Worm (Caenorhabditis elegans) whole organism, L1 larva: ENCODE data around the gene hsp-110.

Source experiments
- Y116A8C.19 ChIP-seq: sonication (generic microtip); optimal IDR thresholded peaks from 2 replicates; lab custom pipeline; 2016; ENCODE audit warnings: missing compliant biosample characterization, missing genetic modification characterization, borderline replicate concordance
- aha-1 ChIP-seq: fragments of 150-350 bp; optimal IDR thresholded peaks from 2 replicates; lab custom pipeline; 2014; ENCODE audit warnings: missing biosample characterization, missing genetic modification characterization
- alr-1 ChIP-seq: fragments of 200-800 bp; sonication (Bioruptor generic); optimal IDR thresholded peaks from 2 replicates; lab custom pipeline; 2018; ENCODE audit warnings: borderline replicate concordance, mild to moderate bottlenecking, missing genetic modification characterization, missing compliant biosample characterization
- aly-2 ChIP-seq: fragments of 150-350 bp; optimal IDR thresholded peaks from 2 replicates; lab custom pipeline; 2014; ENCODE audit warnings: missing biosample characterization, missing genetic modification characterization
- blmp-1 ChIP-seq: fragments of 150-350 bp; optimal IDR thresholded peaks from 2 replicates; lab custom pipeline; 2014; ENCODE audit warnings: missing biosample characterization, missing genetic modification characterization
- ceh-82 ChIP-seq, 3 experiments: fragments of 150-350 bp in 1 of 3; sonication (generic microtip) in 2 of 3; optimal IDR thresholded peaks; 2 replicates each; lab custom pipeline; 2014 to 2017; ENCODE audit warnings: missing biosample characterization in 3 of 3, missing genetic modification characterization in 3 of 3
- ceh-90 ChIP-seq: sonication (generic microtip); optimal IDR thresholded peaks from 2 replicates; lab custom pipeline; 2016; ENCODE audit warnings: missing genetic modification characterization, missing compliant biosample characterization
- efl-1 ChIP-seq, 4 experiments: fragments of 150-350 bp; optimal IDR thresholded peaks in 3 of 4; peaks in 1 of 4; 1 replicate in 1 of 4; 2 replicates in 3 of 4; lab custom pipeline; 2014; ENCODE audit warnings: missing biosample characterization in 2 of 4, missing genetic modification characterization in 2 of 4, missing genetic modification reagents in 2 of 4
- egl-27 ChIP-seq, 2 experiments: fragments of 150-350 bp in 1 of 2; sonication (generic microtip); optimal IDR thresholded peaks; 3 replicates each; lab custom pipeline; 2017 to 2018; ENCODE audit warnings: missing biosample characterization in 2 of 2, missing genetic modification characterization in 2 of 2, missing genetic modification reagents in 2 of 2
- elt-2 ChIP-seq: sonication (generic microtip); optimal IDR thresholded peaks from 2 replicates; lab custom pipeline; 2016; ENCODE audit warnings: missing genetic modification characterization, mild to moderate bottlenecking, inconsistent platforms, missing compliant biosample characterization, missing genetic modification reagents
- elt-3 ChIP-seq, 6 experiments: fragments of 150-350 bp in 1 of 6; sonication (generic microtip); optimal IDR thresholded peaks; 2 replicates each; lab custom pipeline; 2017 to 2018; ENCODE audit warnings: missing biosample characterization in 6 of 6, missing genetic modification characterization in 6 of 6, inconsistent platforms in 1 of 6
- ets-5 ChIP-seq: fragments of 200-800 bp; sonication (Bioruptor generic); IDR thresholded peaks from 2 replicates; pipeline ENCODE4 v1.3.6; 2022; ENCODE audit warnings: missing genetic modification characterization, missing compliant biosample characterization
- fkh-10 ChIP-seq: sonication (generic microtip); optimal IDR thresholded peaks from 2 replicates; lab custom pipeline; 2017; ENCODE audit warnings: missing biosample characterization, missing genetic modification reagents, missing genetic modification characterization
- fkh-4 ChIP-seq: sonication (generic microtip); optimal IDR thresholded peaks from 2 replicates; lab custom pipeline; 2016; ENCODE audit warnings: missing compliant biosample characterization, missing genetic modification characterization, borderline replicate concordance
- fkh-8 ChIP-seq: sonication (generic microtip); optimal IDR thresholded peaks from 2 replicates; lab custom pipeline; 2016; ENCODE audit warnings: mild to moderate bottlenecking, missing genetic modification characterization, missing compliant biosample characterization
- hpl-2 ChIP-seq: fragments of 150-350 bp; optimal IDR thresholded peaks from 2 replicates; lab custom pipeline; 2014; ENCODE audit warnings: missing biosample characterization, missing genetic modification reagents, missing genetic modification characterization
- jun-1 ChIP-seq: fragments of 150-350 bp; optimal IDR thresholded peaks from 2 replicates; lab custom pipeline; 2014; ENCODE audit warnings: missing biosample characterization, missing genetic modification reagents, missing genetic modification characterization
- lin-14 ChIP-seq: fragments of 200-800 bp; sonication (Bioruptor generic); optimal IDR thresholded peaks from 2 replicates; lab custom pipeline; 2018; ENCODE audit warnings: mild to moderate bottlenecking, missing genetic modification characterization, moderate library complexity, missing compliant biosample characterization
- lin-15B ChIP-seq: fragments of 150-350 bp; sonication (generic microtip); optimal IDR thresholded peaks from 3 replicates; lab custom pipeline; 2014; ENCODE audit warnings: missing biosample characterization, missing genetic modification characterization
- lin-39 ChIP-seq: fragments of 150-350 bp; optimal IDR thresholded peaks from 2 replicates; lab custom pipeline; 2014; ENCODE audit warnings: missing biosample characterization, missing genetic modification reagents, missing genetic modification characterization
- lir-3 ChIP-seq: sonication (generic microtip); optimal IDR thresholded peaks from 2 replicates; lab custom pipeline; 2016; ENCODE audit warnings: mild to moderate bottlenecking, missing genetic modification characterization, moderate library complexity, missing compliant biosample characterization; ENCODE audit not compliant: poor library complexity
- mab-9 ChIP-seq: fragments of 200-800 bp; sonication (Bioruptor generic); IDR thresholded peaks from 2 replicates; pipeline ENCODE4 v1.3.6; 2022; ENCODE audit warnings: missing genetic modification reagents, missing genetic modification characterization, missing compliant biosample characterization
- mdl-1 ChIP-seq, 2 experiments: fragments of 150-350 bp; optimal IDR thresholded peaks; 2 replicates each; lab custom pipeline; 2014 to 2017; ENCODE audit warnings: missing biosample characterization in 2 of 2, missing genetic modification characterization in 2 of 2, inconsistent platforms in 1 of 2
- mef-2 ChIP-seq: fragments of 150-350 bp; optimal IDR thresholded peaks from 2 replicates; lab custom pipeline; 2014; ENCODE audit warnings: missing biosample characterization, missing genetic modification characterization
- mep-1 ChIP-seq: fragments of 150-350 bp; optimal IDR thresholded peaks from 2 replicates; lab custom pipeline; 2014; ENCODE audit warnings: missing biosample characterization, missing genetic modification characterization
- nhr-19 ChIP-seq: fragments of 200-800 bp; sonication (Bioruptor generic); conservative IDR thresholded peaks from 2 replicates; pipeline ENCODE4 v1.3.6; 2022; ENCODE audit warnings: missing genetic modification characterization, missing compliant biosample characterization
- nhr-237 ChIP-seq: fragments of 150-350 bp; optimal IDR thresholded peaks from 2 replicates; lab custom pipeline; 2014; ENCODE audit warnings: missing biosample characterization, missing genetic modification characterization
- nhr-28 ChIP-seq: fragments of 150-350 bp; optimal IDR thresholded peaks from 2 replicates; lab custom pipeline; 2014; ENCODE audit warnings: missing biosample characterization, missing genetic modification characterization
- nhr-77 ChIP-seq: fragments of 150-350 bp; optimal IDR thresholded peaks from 2 replicates; lab custom pipeline; 2014; ENCODE audit warnings: missing biosample characterization, missing genetic modification characterization
- pag-3 ChIP-seq: sonication (generic microtip); optimal IDR thresholded peaks from 2 replicates; lab custom pipeline; 2017; ENCODE audit warnings: missing genetic modification characterization, mild to moderate bottlenecking, missing compliant biosample characterization, antibody characterized with exemption, borderline replicate concordance; ENCODE audit not compliant: insufficient read depth
- pax-3 ChIP-seq: fragments of 200-800 bp; sonication (Bioruptor generic); optimal IDR thresholded peaks from 2 replicates; lab custom pipeline; 2018; ENCODE audit warnings: mild to moderate bottlenecking, missing genetic modification characterization, moderate library complexity, missing compliant biosample characterization
- rnt-1 ChIP-seq: sonication (generic microtip); optimal IDR thresholded peaks from 2 replicates; lab custom pipeline; 2016; ENCODE audit warnings: mild to moderate bottlenecking, missing genetic modification characterization, moderate library complexity, missing compliant biosample characterization
- snpc-4 ChIP-seq: fragments of 150-350 bp; optimal IDR thresholded peaks from 2 replicates; lab custom pipeline; 2014; ENCODE audit warnings: missing biosample characterization, missing genetic modification characterization
- snu-23 ChIP-seq: sonication (generic microtip); optimal IDR thresholded peaks from 2 replicates; lab custom pipeline; 2016; ENCODE audit warnings: missing genetic modification characterization, missing compliant biosample characterization
- sox-4 ChIP-seq: sonication (generic microtip); optimal IDR thresholded peaks from 2 replicates; lab custom pipeline; 2016; ENCODE audit warnings: missing genetic modification characterization, missing compliant biosample characterization
- sup-37 ChIP-seq: fragments of 200-800 bp; sonication (Bioruptor generic); optimal IDR thresholded peaks from 2 replicates; lab custom pipeline; 2018; ENCODE audit warnings: mild to moderate bottlenecking, missing genetic modification characterization, missing compliant biosample characterization
- swsn-7 ChIP-seq: sonication (generic microtip); optimal IDR thresholded peaks from 2 replicates; lab custom pipeline; 2016; ENCODE audit warnings: missing genetic modification characterization, missing compliant biosample characterization
- tbx-2 ChIP-seq: sonication (generic microtip); optimal IDR thresholded peaks from 2 replicates; lab custom pipeline; 2016; ENCODE audit warnings: missing genetic modification characterization, missing compliant biosample characterization
- unc-62 ChIP-seq: fragments of 150-350 bp; optimal IDR thresholded peaks from 2 replicates; lab custom pipeline; 2014; ENCODE audit warnings: missing biosample characterization, missing genetic modification reagents, missing genetic modification characterization
- unc-86 ChIP-seq: sonication (generic microtip); optimal IDR thresholded peaks from 2 replicates; lab custom pipeline; 2016; ENCODE audit warnings: missing genetic modification characterization, missing compliant biosample characterization
- unc-98 ChIP-seq: fragments of 200-800 bp; sonication (Bioruptor generic); IDR thresholded peaks from 2 replicates; pipeline ENCODE4 v1.3.6; 2022; ENCODE audit warnings: missing genetic modification characterization, missing compliant biosample characterization
- vab-15 ChIP-seq: sonication (generic microtip); optimal IDR thresholded peaks from 2 replicates; lab custom pipeline; 2017; ENCODE audit warnings: missing genotype, mild to moderate bottlenecking, missing genetic modification characterization, missing compliant biosample characterization
- xbp-1 ChIP-seq: sonication (generic microtip); optimal IDR thresholded peaks from 2 replicates; lab custom pipeline; 2016; ENCODE audit warnings: missing genetic modification characterization, missing compliant biosample characterization
- zag-1 ChIP-seq: fragments of 150-350 bp; optimal IDR thresholded peaks from 2 replicates; lab custom pipeline; 2014; ENCODE audit warnings: missing biosample characterization, missing genetic modification characterization
- zip-4 ChIP-seq: fragments of 200-800 bp; sonication (Bioruptor generic); optimal IDR thresholded peaks from 2 replicates; lab custom pipeline; 2018; ENCODE audit warnings: mild to moderate bottlenecking, missing genetic modification characterization, moderate library complexity, missing compliant biosample characterization
- ztf-11 ChIP-seq, 2 experiments: sonication (generic microtip); optimal IDR thresholded peaks; 2 replicates each; lab custom pipeline; 2016 to 2017; ENCODE audit warnings: missing genetic modification characterization in 2 of 2, missing biosample characterization in 1 of 2, missing compliant biosample characterization in 1 of 2

Gene hsp-110

ce11 chrIII:8398411-8398810, 48.3 kb downstream of the hsp-110 start, which contains the start of gene ZK353.2:
TSS of gene ZK353.2 (plus strand) at chrIII:8398711.
- TF ChIP-seq zip-4 (GFP tag; lab: Kevin White, UChicago) (no peak), unc-98 (GFP tag; lab: Robert Waterston, UW) (no peak), nhr-77 (no peak), hpl-2 (GFP tag; lab: Kevin White, UChicago) (no peak), tbx-2 (tag; lab: Kevin White, UChicago) (no peak), elt-3 (tag; optimal IDR thresholded peaks at IDR 0.05; lab: Kevin White, UChicago) (no peak), nhr-28 (tag; lab: Kevin White, UChicago) (no peak), snpc-4 (tag; lab: Kevin White, UChicago) (no peak), nhr-19 (GFP tag; lab: Robert Waterston, UW) (no peak), ztf-11 (tag; optimal IDR thresholded peaks at IDR 0.05; lab: Kevin White, UChicago) (no peak), alr-1 (tag; lab: Kevin White, UChicago) (no peak), efl-1 (optimal IDR thresholded peaks at IDR 0.05; lab: Kevin White, UChicago) (no peak), efl-1 (GFP tag; optimal IDR thresholded peaks at IDR 0.05 in 1 of 2; lab: Kevin White, UChicago) (no peak), lir-3 (no peak), lin-39 (tag; lab: Kevin White, UChicago) (no peak), ceh-82 (tag; optimal IDR thresholded peaks at IDR 0.05; lab: Kevin White, UChicago) (no peak), pax-3 (tag; lab: Kevin White, UChicago) (no peak), zag-1 (tag; lab: Kevin White, UChicago) (no peak), pag-3 (tag; lab: Kevin White, UChicago) (no peak), jun-1 (no peak)

ce11 chrIII:8395685-8396084, 51.0 kb downstream of the hsp-110 start, which contains the start of gene ZK353.3:
TSS of gene ZK353.3 (plus strand) at chrIII:8395985.
- TF ChIP-seq sox-4 (tag; lab: Kevin White, UChicago) (no peak), ceh-90 (tag; lab: Kevin White, UChicago) (no peak), fkh-4 (no peak), swsn-7 (tag; lab: Kevin White, UChicago) (no peak), aha-1 (tag; lab: Kevin White, UChicago) (no peak), egl-27 (tag; optimal IDR thresholded peaks at IDR 0.05; lab: Kevin White, UChicago) (no peak), unc-62 (no peak), blmp-1 (tag; lab: Kevin White, UChicago) (no peak), jun-1 (no peak), elt-3 (tag; optimal IDR thresholded peaks at IDR 0.05; lab: Kevin White, UChicago) (no peak), nhr-237 (tag; lab: Kevin White, UChicago) (no peak), ets-5 (GFP tag; lab: Robert Waterston, UW) (no peak), snpc-4 (tag; lab: Kevin White, UChicago) (no peak), fkh-10 (GFP tag; lab: Kevin White, UChicago) (no peak)

ce11 chrIII:8394374-8395302, 52.1 kb downstream of the hsp-110 start, which contains the start of gene ZK353.10:
TSS of gene ZK353.10 (minus strand) at chrIII:8394424.
- TF ChIP-seq rnt-1 (tag; lab: Kevin White, UChicago): no peak
- TF ChIP-seq pax-3 (tag; lab: Kevin White, UChicago): no peak
- TF ChIP-seq aly-2: no peak
- no peak for TF ChIP-seq vab-15 (tag; lab: Kevin White, UChicago)
- no peak for TF ChIP-seq mef-2 (tag; lab: Kevin White, UChicago)
- TF ChIP-seq fkh-8 (tag; lab: Kevin White, UChicago): peak; percentile 26
- no peak for TF ChIP-seq mdl-1 (tag; optimal IDR thresholded peaks at IDR 0.05; lab: Kevin White, UChicago)
- no peak for TF ChIP-seq mab-9 (GFP tag; lab: Robert Waterston, UW)
- TF ChIP-seq lin-15B (tag; lab: Kevin White, UChicago): no peak
- TF ChIP-seq mep-1 (tag; lab: Kevin White, UChicago): no peak
- no peak for TF ChIP-seq snu-23
- TF ChIP-seq pag-3 (tag; lab: Kevin White, UChicago): no peak
- TF ChIP-seq fkh-4: no peak
- peak; percentile 68 for TF ChIP-seq lin-14 (GFP tag; lab: Kevin White, UChicago)
- TF ChIP-seq ztf-11 (tag; optimal IDR thresholded peaks at IDR 0.05; lab: Kevin White, UChicago): no peak
- no peak for TF ChIP-seq sup-37
- no peak for TF ChIP-seq elt-2 (tag; lab: Kevin White, UChicago)
- peak; percentile 52 for TF ChIP-seq unc-86 (tag; lab: Kevin White, UChicago)
- TF ChIP-seq snpc-4 (tag; lab: Kevin White, UChicago): no peak
- TF ChIP-seq xbp-1 (tag; lab: Kevin White, UChicago): no peak
- no peak for TF ChIP-seq Y116A8C.19
- no peak for TF ChIP-seq nhr-19 (GFP tag; lab: Robert Waterston, UW)
